Worm (Caenorhabditis elegans) whole organism, L4 larva: ENCODE data around the gene pgp-14.

Experiments
- D1046.2 ChIP-seq: fragments of 200-800 bp; sonication (Bioruptor generic); IDR thresholded peaks from 2 replicates; pipeline ENCODE4 v1.3.6; 2022; ENCODE audit warnings: missing genetic modification characterization, missing compliant biosample characterization
- F49E8.2 ChIP-seq: sonication (generic microtip); optimal IDR thresholded peaks from 2 replicates; lab custom pipeline; 2016; ENCODE audit warnings: missing compliant biosample characterization, mild to moderate bottlenecking, missing genetic modification characterization, borderline replicate concordance
- T20F7.1 ChIP-seq: fragments of 200-800 bp; sonication (Bioruptor generic); optimal IDR thresholded peaks from 2 replicates; lab custom pipeline; 2018; ENCODE audit warnings: mild to moderate bottlenecking, missing genetic modification characterization, missing compliant biosample characterization
- Y48G9A.11 ChIP-seq: fragments of 200-800 bp; sonication (Bioruptor generic); IDR thresholded peaks from 2 replicates; pipeline ENCODE4 v1.3.6; 2022; ENCODE audit warnings: missing genetic modification reagents, missing genetic modification characterization, missing compliant biosample characterization
- Y5F2A.4 ChIP-seq: fragments of 200-800 bp; sonication (Bioruptor generic); optimal IDR thresholded peaks from 2 replicates; lab custom pipeline; 2018; ENCODE audit warnings: mild to moderate bottlenecking, missing genetic modification characterization, missing compliant biosample characterization
- aha-1 ChIP-seq: fragments of 150-350 bp; peaks from one replicate; lab custom pipeline; 2014; ENCODE audit warnings: missing biosample characterization, missing genetic modification characterization
- arid-1 ChIP-seq: fragments of 200-800 bp; sonication (Bioruptor generic); conservative IDR thresholded peaks from 2 replicates; pipeline ENCODE4 v1.3.6; 2022; ENCODE audit warnings: missing genetic modification reagents, missing genetic modification characterization, missing compliant biosample characterization
- daf-12 ChIP-seq: fragments of 150-350 bp; optimal IDR thresholded peaks from 2 replicates; lab custom pipeline; 2014; ENCODE audit warnings: missing biosample characterization, missing genetic modification reagents, missing genetic modification characterization
- dmd-6 ChIP-seq: fragments of 200-800 bp; sonication (Bioruptor generic); IDR thresholded peaks from 2 replicates; pipeline ENCODE4 v1.3.6; 2022; ENCODE audit warnings: missing genetic modification reagents, missing genetic modification characterization, missing compliant biosample characterization
- dmd-8 ChIP-seq: fragments of 200-800 bp; sonication (Bioruptor generic); IDR thresholded peaks from 2 replicates; pipeline ENCODE4 v1.3.6; 2022; ENCODE audit warnings: missing genetic modification characterization, missing compliant biosample characterization
- dmd-9 ChIP-seq: fragments of 200-800 bp; sonication (Bioruptor generic); IDR thresholded peaks from 2 replicates; pipeline ENCODE4 v1.3.6; 2022; ENCODE audit warnings: missing genetic modification reagents, missing genetic modification characterization, missing compliant biosample characterization
- duxl-1 ChIP-seq: sonication (generic microtip); optimal IDR thresholded peaks from 2 replicates; lab custom pipeline; 2016; ENCODE audit warnings: mild to moderate bottlenecking, missing genetic modification characterization, moderate library complexity, missing compliant biosample characterization; ENCODE audit not compliant: poor library complexity
- dve-1 ChIP-seq: sonication (generic microtip); optimal IDR thresholded peaks from 2 replicates; lab custom pipeline; 2017; ENCODE audit warnings: antibody characterized with exemption, mild to moderate bottlenecking, missing genetic modification characterization, missing compliant biosample characterization; ENCODE audit not compliant: insufficient read depth
- gei-8 ChIP-seq: fragments of 200-800 bp; sonication (Bioruptor generic); optimal IDR thresholded peaks from 2 replicates; lab custom pipeline; 2018; ENCODE audit warnings: mild to moderate bottlenecking, missing genetic modification characterization, missing compliant biosample characterization
- hif-1 ChIP-seq, 2 experiments: sonication (generic microtip); optimal IDR thresholded peaks; 2 replicates each; lab custom pipeline; 2016 to 2017; ENCODE audit warnings: missing compliant biosample characterization in 2 of 2, missing genetic modification characterization in 2 of 2, missing genetic modification reagents in 2 of 2, missing genotype in 2 of 2, mild to moderate bottlenecking in 1 of 2
- hmg-1.1 ChIP-seq: fragments of 200-800 bp; sonication (Bioruptor generic); IDR thresholded peaks from 2 replicates; pipeline ENCODE4 v1.3.6; 2022; ENCODE audit warnings: missing genetic modification reagents, missing genetic modification characterization, missing compliant biosample characterization
- lim-7 ChIP-seq: fragments of 200-800 bp; sonication (Bioruptor generic); IDR thresholded peaks from 2 replicates; pipeline ENCODE4 v1.3.6; 2022; ENCODE audit warnings: missing genetic modification characterization, missing compliant biosample characterization
- lin-13 ChIP-seq: fragments of 150-350 bp; optimal IDR thresholded peaks from 2 replicates; lab custom pipeline; 2014; ENCODE audit warnings: missing biosample characterization, missing genetic modification reagents, missing genetic modification characterization
- lin-15B ChIP-seq: fragments of 150-350 bp; sonication (generic microtip); optimal IDR thresholded peaks from 3 replicates; lab custom pipeline; 2014; ENCODE audit warnings: missing biosample characterization, missing genetic modification characterization
- lin-29 ChIP-seq: fragments of 200-800 bp; sonication (Bioruptor generic); IDR thresholded peaks from 2 replicates; pipeline ENCODE4 v1.3.6; 2022; ENCODE audit warnings: missing genetic modification reagents, missing genetic modification characterization, missing compliant biosample characterization
- mdt-29 ChIP-seq: fragments of 200-800 bp; sonication (Bioruptor generic); IDR thresholded peaks from 2 replicates; pipeline ENCODE4 v1.3.6; 2022; ENCODE audit warnings: missing genetic modification reagents, missing genetic modification characterization, missing compliant biosample characterization
- mxl-3 ChIP-seq: fragments of 200-800 bp; sonication (Bioruptor generic); optimal IDR thresholded peaks from 2 replicates; lab custom pipeline; 2018; ENCODE audit warnings: mild to moderate bottlenecking, missing genetic modification characterization, missing compliant biosample characterization
- nhr-237 ChIP-seq: sonication (generic microtip); optimal IDR thresholded peaks from 2 replicates; lab custom pipeline; 2017; ENCODE audit warnings: missing biosample characterization, missing genetic modification characterization
- nhr-28 ChIP-seq: fragments of 150-350 bp; optimal IDR thresholded peaks from 2 replicates; lab custom pipeline; 2014; ENCODE audit warnings: missing biosample characterization, missing genetic modification characterization
- rbr-2 ChIP-seq: sonication (generic microtip); optimal IDR thresholded peaks from 2 replicates; lab custom pipeline; 2016; ENCODE audit warnings: missing genotype, missing genetic modification characterization, missing compliant biosample characterization
- skn-1 ChIP-seq: fragments of 150-350 bp; optimal IDR thresholded peaks from 2 replicates; lab custom pipeline; 2014; ENCODE audit warnings: missing biosample characterization, missing genetic modification characterization
- tag-97 ChIP-seq: fragments of 200-800 bp; sonication (Bioruptor generic); IDR thresholded peaks from 2 replicates; pipeline ENCODE4 v1.3.6; 2022; ENCODE audit warnings: missing genetic modification characterization, missing compliant biosample characterization
- zfp-2 ChIP-seq: sonication (generic microtip); optimal IDR thresholded peaks from 2 replicates; lab custom pipeline; 2016; ENCODE audit warnings: mild to moderate bottlenecking, missing genetic modification characterization, missing compliant biosample characterization
- zfp-3 ChIP-seq: fragments of 200-800 bp; sonication (Bioruptor generic); conservative IDR thresholded peaks from 2 replicates; pipeline ENCODE4 v1.3.6; 2022; ENCODE audit warnings: missing genetic modification reagents, missing genetic modification characterization, missing compliant biosample characterization
- zip-11 ChIP-seq: fragments of 200-800 bp; sonication (Bioruptor generic); IDR thresholded peaks from 2 replicates; pipeline ENCODE4 v1.3.6; 2022; ENCODE audit warnings: missing genetic modification characterization, missing compliant biosample characterization
- ztf-7 ChIP-seq: fragments of 150-350 bp; optimal IDR thresholded peaks from 2 replicates; lab custom pipeline; 2014; ENCODE audit warnings: missing biosample characterization, missing genetic modification characterization

The pgp-14 gene

ce11 chrX:12730075-12730474 lies 19.3 kb downstream of the pgp-14 start:
- TF ChIP-seq zfp-3 (GFP tag; lab: Robert Waterston, UW) (no peak), duxl-1 (tag; lab: Kevin White, UChicago) (peak; percentile 27), tag-97 (GFP tag; lab: Robert Waterston, UW) (no peak)

DNA sequence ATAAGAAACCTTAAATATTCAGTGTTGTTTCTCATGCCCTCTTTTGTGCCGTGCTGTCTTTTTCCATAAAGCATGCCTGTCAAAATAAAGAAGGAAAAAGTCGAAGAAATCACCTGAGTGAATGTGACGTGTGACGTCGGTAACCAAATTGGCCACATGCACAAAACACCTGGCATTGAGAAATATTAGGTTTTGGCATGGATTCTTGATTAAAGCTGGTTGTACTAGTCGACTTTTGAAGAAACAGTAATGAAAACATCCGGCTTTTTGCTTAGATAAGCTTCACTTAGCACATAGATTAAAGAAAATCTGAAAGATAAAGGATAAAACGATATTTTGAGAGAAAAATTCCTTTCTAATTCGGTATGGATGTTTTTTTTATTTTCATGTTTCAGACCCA lies 23.3 kb downstream of the pgp-14 start:
- peak; percentile 91 for TF ChIP-seq aha-1 (tag; lab: Kevin White, UChicago)
- no peak for TF ChIP-seq zip-11 (GFP tag; lab: Robert Waterston, UW)
- no peak for TF ChIP-seq lim-7 (GFP tag; lab: Robert Waterston, UW)

- TF ChIP-seq D1046.2 (GFP tag; lab: Robert Waterston, UW) (no peak), lin-13 (GFP tag; lab: Kevin White, UChicago) (no peak), aha-1 (tag; lab: Kevin White, UChicago) (peak; percentile 98), hmg-1.1 (GFP tag; lab: Robert Waterston, UW) (no peak)
Observed at ce11 chrX:12721429-12721828, 28.0 kb downstream of the pgp-14 start.

DNA sequence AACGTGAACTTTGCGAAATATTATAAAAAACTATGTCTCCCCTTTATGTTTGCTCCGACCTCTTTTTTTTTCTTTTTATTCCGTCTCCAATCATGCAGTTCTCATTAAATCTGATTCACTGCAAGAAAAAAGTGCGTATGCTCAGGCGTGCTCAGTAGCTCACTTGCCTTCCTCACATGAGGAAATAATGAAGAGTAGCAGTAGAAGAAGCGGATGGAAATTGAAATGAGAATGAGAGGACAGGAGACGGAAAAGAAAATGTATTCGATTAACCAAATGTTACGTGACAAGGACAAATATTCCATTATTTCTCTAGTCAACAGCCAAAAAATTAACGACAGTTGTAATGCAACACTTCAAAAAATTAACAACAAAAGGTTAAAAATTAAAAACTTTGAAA lies 36.4 kb downstream of the pgp-14 start:
- TF ChIP-seq dve-1 (tag; lab: Kevin White, UChicago) = no peak
- TF ChIP-seq zfp-3 (GFP tag; lab: Robert Waterston, UW) = no peak
- no peak for TF ChIP-seq zip-11 (GFP tag; lab: Robert Waterston, UW)
- TF ChIP-seq hif-1 (tag; optimal IDR thresholded peaks at IDR 0.05; lab: Kevin White, UChicago) = peak in 1 of 2 experiments; percentile 19
- TF ChIP-seq lin-29 (GFP tag; lab: Robert Waterston, UW) = no peak
- TF ChIP-seq hmg-1.1 (GFP tag; lab: Robert Waterston, UW) = no peak
- TF ChIP-seq F49E8.2 (tag; lab: Kevin White, UChicago) = no peak
- TF ChIP-seq aha-1 (tag; lab: Kevin White, UChicago) = peak; percentile 98
- no peak for TF ChIP-seq daf-12 (tag; lab: Kevin White, UChicago)
- no peak for TF ChIP-seq Y5F2A.4
- TF ChIP-seq ztf-7 = no peak
- no peak for TF ChIP-seq zfp-2 (tag; lab: Kevin White, UChicago)
- TF ChIP-seq lin-15B = no peak
- TF ChIP-seq dmd-9 (GFP tag; lab: Robert Waterston, UW) = no peak
- TF ChIP-seq, all 104 proteins: peak for 2

DNA sequence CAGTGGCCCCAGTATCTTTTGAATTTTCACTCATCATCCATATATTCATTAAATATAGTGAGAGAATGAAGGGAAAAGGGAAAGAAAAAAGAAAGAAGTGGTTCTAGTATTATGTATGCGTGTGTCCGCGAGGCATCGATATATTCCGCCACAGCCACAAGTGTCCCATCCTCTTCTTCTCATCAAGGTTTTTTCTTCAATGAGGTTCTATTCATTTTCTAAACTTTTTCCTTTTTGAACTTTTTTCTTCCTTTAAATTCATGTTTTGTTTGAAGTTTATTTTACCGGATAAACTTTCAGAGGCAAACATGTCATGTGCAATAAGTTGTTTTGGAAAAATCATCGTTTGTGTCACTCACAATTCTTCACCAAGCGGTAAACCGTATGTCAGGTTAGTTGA lies 37.0 kb downstream of the pgp-14 start, which contains the start of gene rgs-2:
TSS of gene rgs-2 (plus strand) at position 301 of the 400 bp plus-strand sequence.
- TF ChIP-seq arid-1 (GFP tag; lab: Robert Waterston, UW) (no peak), zfp-3 (GFP tag; lab: Robert Waterston, UW) (no peak), T20F7.1 (no peak), Y48G9A.11 (GFP tag; lab: Robert Waterston, UW) (no peak), mxl-3 (no peak), dve-1 (tag; lab: Kevin White, UChicago) (no peak), lin-15B (no peak), mdt-29 (GFP tag; lab: Robert Waterston, UW) (no peak), nhr-237 (tag; lab: Kevin White, UChicago) (no peak), gei-8 (no peak), dmd-8 (GFP tag; lab: Robert Waterston, UW) (no peak), nhr-28 (tag; lab: Kevin White, UChicago) (no peak), rbr-2 (tag; lab: Kevin White, UChicago) (no peak), dmd-6 (GFP tag; lab: Robert Waterston, UW) (no peak), hmg-1.1 (GFP tag; lab: Robert Waterston, UW) (no peak), skn-1 (tag; lab: Kevin White, UChicago) (no peak), zip-11 (GFP tag; lab: Robert Waterston, UW) (no peak)
